Fruit fly (Drosophila melanogaster): ENCODE results near the gene CCDC53.
A peak's percentile ranks its signal among the peaks of the same experiment; 100 is the strongest.

CCDC53 gene

DNA sequence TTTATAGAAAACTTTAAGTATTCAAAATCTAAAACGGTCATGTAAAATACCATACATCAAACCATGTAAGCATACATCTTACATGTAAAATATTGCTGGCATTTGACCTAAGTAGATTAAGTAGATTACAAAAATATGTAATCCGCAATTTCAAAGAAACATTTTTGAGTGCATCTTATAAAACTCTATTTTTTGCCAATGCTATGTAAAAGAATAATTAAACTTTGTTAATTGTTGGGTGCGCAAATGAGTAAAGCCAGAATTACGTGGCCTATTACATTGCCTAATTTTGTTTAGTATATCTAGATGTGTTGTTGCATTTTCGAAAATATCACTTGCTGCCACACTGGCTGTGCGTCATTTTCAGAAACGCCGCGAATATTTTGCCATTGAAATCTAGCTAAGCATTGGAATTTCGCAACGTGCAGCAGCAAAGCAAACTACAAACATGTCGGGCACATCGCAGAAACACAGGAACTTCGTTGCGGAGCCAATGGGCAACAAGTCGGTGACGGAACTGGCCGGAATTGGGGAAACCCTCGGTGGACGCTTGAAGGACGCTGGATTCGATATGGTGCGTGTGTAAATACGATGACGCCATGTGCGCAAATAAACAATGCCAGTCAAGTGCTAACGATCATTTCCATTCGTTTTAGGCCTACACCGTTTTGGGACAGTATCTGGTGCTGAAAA is 11.6 kb upstream of the CCDC53 start, which contains the start of gene baf:
Gene baf, plus strand, starts transcription at position 303 of the 693 bp plus-strand sequence.
- no peak for TF ChIP-seq acj6 (GFP tag; optimal IDR thresholded peaks at IDR 0.05)
- TF ChIP-seq CG15336 (GFP tag; IDR thresholded peaks at IDR 0.05): no peak
- no peak for TF ChIP-seq CG11902 (GFP tag; optimal IDR thresholded peaks at IDR 0.05)
- TF ChIP-seq Gug (GFP tag; IDR thresholded peaks at IDR 0.05): no peak
- peak; percentile 89 for TF ChIP-seq fkh (GFP tag; optimal IDR thresholded peaks at IDR 0.05)
- TF ChIP-seq CG32006 (GFP tag; optimal IDR thresholded peaks at IDR 0.05): no peak
- TF ChIP-seq achi (GFP tag; optimal IDR thresholded peaks at IDR 0.05): peak; percentile 58
- TF ChIP-seq dac (GFP tag; optimal IDR thresholded peaks at IDR 0.05): no peak
- TF ChIP-seq ss (GFP tag; optimal IDR thresholded peaks at IDR 0.05): peak; percentile 36 to 38
- TF ChIP-seq CG8319 (GFP tag; optimal IDR thresholded peaks at IDR 0.05): no peak
- peak; percentile 45 for TF ChIP-seq CG6854 (GFP tag; optimal IDR thresholded peaks at IDR 0.05)
- TF ChIP-seq Eip78C (GFP tag): peak; percentile 71
- no peak for TF ChIP-seq CG8119 (GFP tag; IDR thresholded peaks at IDR 0.05)
- TF ChIP-seq Met (GFP tag; optimal IDR thresholded peaks at IDR 0.05): no peak
- peak; percentile 7 for TF ChIP-seq CG3032 (tag; optimal IDR thresholded peaks at IDR 0.05)
- no peak for TF ChIP-seq Ets21C (GFP tag; optimal IDR thresholded peaks at IDR 0.05)
- TF ChIP-seq CG10631 (GFP tag; optimal IDR thresholded peaks at IDR 0.05): no peak

dm6 chr2L:8030102-8030501 is 10.8 kb upstream of the CCDC53 start:
- TF ChIP-seq OdsH (GFP tag; optimal IDR thresholded peaks at IDR 0.05): no peak
- peak; percentile 25 for TF ChIP-seq Hr4 (GFP tag; optimal IDR thresholded peaks at IDR 0.05)

DNA sequence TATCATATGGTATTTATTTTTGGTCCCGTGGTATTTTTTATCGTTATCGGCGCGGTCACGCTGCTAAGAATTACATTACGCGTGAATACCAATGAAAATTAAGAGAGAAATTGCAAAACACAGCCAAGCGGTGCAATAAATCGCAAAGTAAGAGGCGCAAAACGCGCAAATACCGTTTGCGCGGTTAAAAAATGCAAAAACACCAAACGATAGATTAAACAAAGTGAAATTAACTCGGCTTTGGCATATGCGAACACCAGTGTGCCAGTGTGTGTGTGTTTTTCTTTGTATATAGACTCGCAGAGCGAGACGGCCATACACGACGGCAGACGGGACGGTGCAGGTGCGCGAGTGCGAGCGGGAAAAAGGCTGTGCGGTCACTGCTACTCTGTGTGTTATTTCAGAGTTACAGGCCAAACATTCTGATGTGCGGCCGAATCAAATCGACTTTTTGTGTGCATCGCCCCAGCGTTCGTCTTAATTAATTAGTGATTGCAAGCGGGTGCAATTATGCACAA is 10.2 kb upstream of the CCDC53 start, which contains the start of gene Cka:
Gene Cka, plus strand, starts transcription at position 29 of the 518 bp plus-strand sequence.
- peak; percentile 42 for TF ChIP-seq dsx (GFP tag; optimal IDR thresholded peaks at IDR 0.05; ENCODE audit: poor library complexity, severe bottlenecking)
- no peak for TF ChIP-seq acj6 (GFP tag; optimal IDR thresholded peaks at IDR 0.05)
- peak; percentile 35 for TF ChIP-seq vri (GFP tag; optimal IDR thresholded peaks at IDR 0.05)
- peak; percentile 8 for TF ChIP-seq esn (GFP tag; optimal IDR thresholded peaks at IDR 0.05)
- TF ChIP-seq Sox14 (GFP tag; optimal IDR thresholded peaks at IDR 0.05): peak; percentile 76
- TF ChIP-seq CG6808 (GFP tag; optimal IDR thresholded peaks at IDR 0.05): peak; percentile 14
- TF ChIP-seq CG1621 (tag; optimal IDR thresholded peaks at IDR 0.05): peak; percentile 39
- TF ChIP-seq Blimp-1 (GFP tag; optimal IDR thresholded peaks at IDR 0.05): no peak
- peak; percentile 14 for TF ChIP-seq CG34406 (GFP tag; optimal IDR thresholded peaks at IDR 0.05)
- TF ChIP-seq fkh (GFP tag; optimal IDR thresholded peaks at IDR 0.05): peak; percentile 92
- TF ChIP-seq fd59A (GFP tag; optimal IDR thresholded peaks at IDR 0.05): no peak
- TF ChIP-seq Gug (GFP tag; IDR thresholded peaks at IDR 0.05): no peak
- TF ChIP-seq net (GFP tag; optimal IDR thresholded peaks at IDR 0.05): peak; percentile 13
- TF ChIP-seq Hr39 (GFP tag; optimal IDR thresholded peaks at IDR 0.05): no peak
- TF ChIP-seq Sox15 (GFP tag; optimal IDR thresholded peaks at IDR 0.05): no peak
- TF ChIP-seq CG8119 (GFP tag; IDR thresholded peaks at IDR 0.05): peak; percentile 19; the same call in 1 of the 3 replicates
- no peak for TF ChIP-seq Hr38 (GFP tag; optimal IDR thresholded peaks at IDR 0.05)
- no peak for TF ChIP-seq lz (GFP tag; optimal IDR thresholded peaks at IDR 0.05)
- no peak for TF ChIP-seq CG11294 (GFP tag; IDR thresholded peaks at IDR 0.05)
- TF ChIP-seq CG15336 (GFP tag; IDR thresholded peaks at IDR 0.05): peak; percentile 29; the same call in 1 of the 2 replicates
- no peak for TF ChIP-seq Eip75B (GFP tag; optimal IDR thresholded peaks at IDR 0.05)
- no peak for TF ChIP-seq CG10631 (GFP tag; optimal IDR thresholded peaks at IDR 0.05)
- peak; percentile 63 for TF ChIP-seq eg (GFP tag; IDR thresholded peaks at IDR 0.05)
- TF ChIP-seq ss (GFP tag; optimal IDR thresholded peaks at IDR 0.05): peak; percentile 21 to 40
- no peak for TF ChIP-seq topi (GFP tag; optimal IDR thresholded peaks at IDR 0.05)
- no peak for TF ChIP-seq Eip93F (GFP tag; optimal IDR thresholded peaks at IDR 0.05)
- TF ChIP-seq salr (GFP tag; optimal IDR thresholded peaks at IDR 0.05): no peak
- TF ChIP-seq CG8319 (GFP tag; optimal IDR thresholded peaks at IDR 0.05): no peak
- TF ChIP-seq Smox (GFP tag; optimal IDR thresholded peaks at IDR 0.05): no peak
- TF ChIP-seq CG6163 (GFP tag; IDR thresholded peaks at IDR 0.05): 0 out of 3 replicates have a peak, but pooled peaks have one; percentile 21
- TF ChIP-seq CG9139 (GFP tag; optimal IDR thresholded peaks at IDR 0.05): peak; percentile 27
- TF ChIP-seq Eip78C (GFP tag): peak; percentile 73
